Fruit fly (Drosophila melanogaster): ENCODE data around the gene CG15537.

- TF ChIP-seq h (GFP tag; optimal IDR thresholded peaks at IDR 0.05), result no peak
- TF ChIP-seq pan (optimal IDR thresholded peaks at IDR 0.05), result no peak
- no peak for TF ChIP-seq jim (GFP tag; optimal IDR thresholded peaks at IDR 0.05)
These were observed 49.5 kb downstream of the CG15537 start for dm6 chr3R:30393909-30394308.

Measured in whole organism, wandering third instar larva.